Fruit fly (Drosophila melanogaster): ENCODE results near the gene CG14384.
A peak's percentile ranks its signal among the peaks of the same experiment; 100 is the strongest.

CG14384 gene

dm6 chr3R:13015811-13016766 lies 48.6 kb upstream of the CG14384 start (continued):
- TF ChIP-seq CG4820 (GFP tag; optimal IDR thresholded peaks at IDR 0.05), result no peak
- no peak for TF ChIP-seq CG14710 (tag; optimal IDR thresholded peaks at IDR 0.05)
- TF ChIP-seq fd3F (GFP tag; optimal IDR thresholded peaks at IDR 0.05), result no peak
- TF ChIP-seq Hr3 (GFP tag; optimal IDR thresholded peaks at IDR 0.05), result no peak
- TF ChIP-seq Pdp1 (GFP tag; optimal IDR thresholded peaks at IDR 0.05), result peak; percentile 16 to 46
- no peak for TF ChIP-seq CG7271 (tag; optimal IDR thresholded peaks at IDR 0.05)
- no peak for TF ChIP-seq Sin3A (optimal IDR thresholded peaks at IDR 0.05)
- TF ChIP-seq CG1603 (tag; optimal IDR thresholded peaks at IDR 0.05), result no peak
- no peak for TF ChIP-seq tx (GFP tag; optimal IDR thresholded peaks at IDR 0.05)
- TF ChIP-seq bab2 (GFP tag; optimal IDR thresholded peaks at IDR 0.05), result no peak
- no peak for TF ChIP-seq HLH3B (GFP tag; IDR thresholded peaks at IDR 0.05)
- TF ChIP-seq Mrtf (GFP tag; IDR thresholded peaks at IDR 0.05), result no peak
- TF ChIP-seq lilli (GFP tag; optimal IDR thresholded peaks at IDR 0.05), result peak; percentile 16
- TF ChIP-seq CG7839 (tag; optimal IDR thresholded peaks at IDR 0.05), result no peak
- peak; percentile 43 for TF ChIP-seq Deaf1 (tag; optimal IDR thresholded peaks at IDR 0.05)
- TF ChIP-seq CG7963 (GFP tag; IDR thresholded peaks at IDR 0.05; ENCODE audit: partially characterized antibody), result no peak
- TF ChIP-seq ttk (GFP tag; IDR thresholded peaks at IDR 0.05), result no peak
- TF ChIP-seq btn (GFP tag; optimal IDR thresholded peaks at IDR 0.05), result no peak
- TF ChIP-seq CG10462 (GFP tag; optimal IDR thresholded peaks at IDR 0.05), result no peak
- TF ChIP-seq da (GFP tag; optimal IDR thresholded peaks at IDR 0.05), result no peak
- TF ChIP-seq eve (GFP tag; optimal IDR thresholded peaks at IDR 0.05), result no peak
- TF ChIP-seq CG9215 (GFP tag; IDR thresholded peaks at IDR 0.05), result no peak
- no peak for TF ChIP-seq HHEX (GFP tag; optimal IDR thresholded peaks at IDR 0.05)
- TF ChIP-seq bbx (GFP tag; IDR thresholded peaks at IDR 0.05; ENCODE audit: partially characterized antibody), result peak; percentile 9; the same call in 1 of the 2 replicates
- TF ChIP-seq ATbp (GFP tag; optimal IDR thresholded peaks at IDR 0.05), result no peak
- no peak for TF ChIP-seq fu2 (GFP tag; optimal IDR thresholded peaks at IDR 0.05)
- TF ChIP-seq Trl (optimal IDR thresholded peaks at IDR 0.05), result no peak
- TF ChIP-seq Trl (GFP tag; optimal IDR thresholded peaks at IDR 0.05), result peak; percentile 12
- TF ChIP-seq Hr51 (GFP tag; optimal IDR thresholded peaks at IDR 0.05), result no peak
- TF ChIP-seq CG10274 (GFP tag; optimal IDR thresholded peaks at IDR 0.05), result no peak
- peak; percentile 91 for TF ChIP-seq Sry-β (GFP tag; optimal IDR thresholded peaks at IDR 0.05)
- no peak for TF ChIP-seq gt (GFP tag; IDR thresholded peaks at IDR 0.05)
- no peak for TF ChIP-seq CG33213 (GFP tag; optimal IDR thresholded peaks at IDR 0.05)
- no peak for TF ChIP-seq pfk (GFP tag; optimal IDR thresholded peaks at IDR 0.05)
- TF ChIP-seq ci (GFP tag; IDR thresholded peaks at IDR 0.05), result 0 out of 3 replicates have a peak, but pooled peaks have one; percentile 16
- TF ChIP-seq CG18262 (tag; optimal IDR thresholded peaks at IDR 0.05), result no peak

- TF ChIP-seq run (tag; optimal IDR thresholded peaks at IDR 0.05), result no peak
- no peak for TF ChIP-seq CG10565 (GFP tag; optimal IDR thresholded peaks at IDR 0.05)
- no peak for TF ChIP-seq usp (GFP tag; optimal IDR thresholded peaks at IDR 0.05)
- TF ChIP-seq slbo (GFP tag; IDR thresholded peaks at IDR 0.05), result no peak
- no peak for TF ChIP-seq CG6813 (GFP tag; optimal IDR thresholded peaks at IDR 0.05)
- no peak for TF ChIP-seq CG3726 (GFP tag; IDR thresholded peaks at IDR 0.05)
- TF ChIP-seq prd (optimal IDR thresholded peaks at IDR 0.05), result no peak
- no peak for TF ChIP-seq prd (GFP tag; IDR thresholded peaks at IDR 0.05)
- TF ChIP-seq Adf1 (GFP tag; IDR thresholded peaks at IDR 0.05), result no peak
- 0 out of 3 replicates have a peak, but pooled peaks have one; percentile 12 for TF ChIP-seq CG2199 (GFP tag; IDR thresholded peaks at IDR 0.05)
- TF ChIP-seq CG8765 (GFP tag; IDR thresholded peaks at IDR 0.05), result no peak
- TF ChIP-seq kni (GFP tag; optimal IDR thresholded peaks at IDR 0.05), result no peak
- no peak for TF ChIP-seq CG11085 (GFP tag; IDR thresholded peaks at IDR 0.05)
- TF ChIP-seq ham (GFP tag; IDR thresholded peaks at IDR 0.05), result no peak
- TF ChIP-seq crol (GFP tag; IDR thresholded peaks at IDR 0.05), result peak; percentile 63
- TF ChIP-seq ranshi (GFP tag; IDR thresholded peaks at IDR 0.05), result no peak
- TF ChIP-seq CG3281 (GFP tag; optimal IDR thresholded peaks at IDR 0.05), result no peak
These were observed 47.9 kb upstream of the CG14384 start for dm6 chr3R:13015402-13015801.

Measured in whole organism, embryonic.